Worm (Caenorhabditis elegans) whole organism, L3 larva: ENCODE results near the gene C25E10.12.

Experiments
- ZK546.5 ChIP-seq: sonication (generic microtip); optimal IDR thresholded peaks from 2 replicates; lab custom pipeline; 2017; ENCODE audit warnings: missing biosample characterization, missing genetic modification characterization
- ceh-16 ChIP-seq: sonication (generic microtip); optimal IDR thresholded peaks from 2 replicates; lab custom pipeline; 2017; ENCODE audit warnings: missing biosample characterization, missing genetic modification characterization
- ceh-9 ChIP-seq: sonication (generic microtip); optimal IDR thresholded peaks from 2 replicates; lab custom pipeline; 2018; ENCODE audit warnings: missing biosample characterization, missing genetic modification characterization
- elt-3 ChIP-seq, 3 experiments: fragments of 150-350 bp in 1 of 3; sonication (generic microtip) in 2 of 3; optimal IDR thresholded peaks; 2 replicates in 2 of 3; 4 replicates in 1 of 3; lab custom pipeline; 2014 to 2017; ENCODE audit warnings: missing biosample characterization in 3 of 3, missing genetic modification characterization in 3 of 3
- fos-1 ChIP-seq: fragments of 150-350 bp; optimal IDR thresholded peaks from 2 replicates; lab custom pipeline; 2014; ENCODE audit warnings: missing biosample characterization, missing genetic modification characterization
- lsy-12 ChIP-seq: sonication (generic microtip); optimal IDR thresholded peaks from 2 replicates; lab custom pipeline; 2016; ENCODE audit warnings: mild to moderate bottlenecking, missing genetic modification characterization, missing compliant biosample characterization
- unc-62 ChIP-seq: fragments of 150-350 bp; sonication (generic microtip); optimal IDR thresholded peaks from 4 replicates; lab custom pipeline; 2014; ENCODE audit warnings: missing biosample characterization, missing genetic modification reagents, missing genetic modification characterization
- ztf-11 ChIP-seq: fragments of 150-350 bp; optimal IDR thresholded peaks from 2 replicates; lab custom pipeline; 2014; ENCODE audit warnings: missing biosample characterization, missing genetic modification characterization

DNA sequence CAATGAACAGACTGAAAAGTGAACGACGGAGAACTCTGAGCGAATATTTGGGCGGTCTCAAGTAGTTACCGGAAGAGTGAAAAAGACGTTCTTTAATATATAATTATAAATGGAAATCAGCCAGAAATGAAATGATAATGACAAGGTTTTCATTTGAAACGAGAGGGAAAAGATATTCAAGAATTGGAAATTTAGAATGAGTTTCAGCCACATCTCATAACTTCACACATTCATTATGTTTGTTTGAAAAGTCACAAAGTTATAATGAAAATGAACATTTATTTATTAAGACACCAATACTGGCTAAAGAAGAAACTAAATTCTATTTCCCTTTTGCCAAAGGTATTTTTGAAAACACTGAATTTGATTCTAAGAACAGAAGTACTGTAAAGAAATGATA lies 11.1 kb downstream of the C25E10.12 start, which contains the start of gene C25E10.7:
- TF ChIP-seq fos-1 (tag; lab: Kevin White, UChicago): no peak
- TF ChIP-seq elt-3 (tag; optimal IDR thresholded peaks at IDR 0.05; lab: Kevin White, UChicago): no peak
- TF ChIP-seq ceh-16 (tag; lab: Kevin White, UChicago): no peak
- TF ChIP-seq lsy-12 (tag; lab: Kevin White, UChicago): no peak
- no peak for TF ChIP-seq ZK546.5 (tag; lab: Kevin White, UChicago)
- TF ChIP-seq unc-62 (GFP tag; lab: Kevin White, UChicago): no peak
- TF ChIP-seq ceh-9 (tag; lab: Kevin White, UChicago): no peak
- no peak for TF ChIP-seq ztf-11 (tag; lab: Kevin White, UChicago)
